Fruit fly (Drosophila melanogaster): ENCODE results near the gene onecut.

Gene onecut

dm6 chr4:607498-607897 lies at the start of gene onecut:
TSS of gene onecut (minus strand) at chr4:607649.
- no peak for TF ChIP-seq noc (tag; optimal IDR thresholded peaks at IDR 0.05)

DNA sequence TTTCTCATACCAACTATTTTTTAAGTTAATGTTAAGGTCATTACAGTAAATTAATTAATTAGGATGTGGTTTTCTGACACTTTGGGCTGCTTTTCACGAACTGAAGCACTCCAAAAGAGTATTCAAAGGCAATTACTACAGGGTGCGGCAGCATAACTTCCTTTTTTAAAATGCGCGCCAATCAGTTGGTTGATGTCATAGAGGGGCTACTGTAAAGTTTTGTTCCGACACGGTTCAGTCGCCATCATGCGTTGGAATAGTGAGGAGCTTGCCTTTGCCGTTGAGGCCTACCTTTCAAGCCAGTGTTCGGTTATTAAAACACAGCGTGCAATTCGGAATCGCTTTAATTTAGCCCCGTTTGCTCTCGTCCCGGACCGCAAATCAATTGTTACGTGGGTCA lies 39.9 kb upstream of the onecut start:
- TF ChIP-seq noc (tag; optimal IDR thresholded peaks at IDR 0.05), result no peak

dm6 chr4:646414-647016 lies 39.1 kb upstream of the onecut start, which contains the start of gene Ekar:
TSS of gene Ekar (minus strand) at chr4:646556.
- TF ChIP-seq noc (tag; optimal IDR thresholded peaks at IDR 0.05), result no peak

- TF ChIP-seq noc (tag; optimal IDR thresholded peaks at IDR 0.05), result no peak
These were observed 21.9 kb upstream of the onecut start, which contains the start of gene Gat for dm6 chr4:629391-629790. TSS of gene Gat (plus strand) at chr4:629691.

DNA sequence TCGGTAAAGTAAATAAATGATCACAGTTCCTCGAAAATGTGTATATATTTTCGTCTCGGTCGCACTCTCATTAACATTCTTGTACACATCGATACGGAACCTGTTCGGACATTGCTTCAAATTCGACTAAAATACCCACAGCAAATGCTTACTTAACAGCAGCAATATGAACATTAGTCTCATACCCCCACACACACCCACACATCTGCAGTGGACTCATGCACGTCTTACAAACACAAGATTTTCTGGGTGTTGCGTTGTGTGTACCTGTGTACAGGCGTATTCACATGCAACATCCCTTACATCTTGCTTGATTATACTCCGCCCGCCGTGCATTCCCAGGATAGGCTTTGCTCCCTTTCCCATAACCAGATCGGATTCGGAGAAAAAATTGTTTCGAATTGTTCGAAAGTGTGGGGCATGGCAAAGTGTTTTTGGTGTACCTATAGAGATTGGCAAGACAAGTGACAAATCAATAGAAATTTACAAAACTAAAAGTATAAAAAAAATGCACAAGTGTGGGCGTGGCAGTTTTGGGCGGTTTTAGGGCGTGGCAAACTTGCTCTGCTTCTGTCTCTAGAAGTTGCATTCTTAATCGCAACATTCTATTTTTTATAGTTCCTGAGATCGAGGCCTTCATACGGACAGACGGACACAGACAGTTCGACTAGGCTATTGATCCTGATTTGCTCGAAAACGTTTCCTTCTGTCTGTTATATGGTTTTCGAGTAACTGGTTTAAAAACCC lies 18.6 kb upstream of the onecut start, which contains the start of gene mav:
TSS of gene mav (minus strand) at position 134 of the 747 bp plus-strand sequence.
- no peak for TF ChIP-seq noc (tag; optimal IDR thresholded peaks at IDR 0.05)

- no peak for TF ChIP-seq noc (tag; optimal IDR thresholded peaks at IDR 0.05)
These were observed 3.2 kb upstream of the onecut start, which contains the start of gene Eph for dm6 chr4:610398-611319. TSS of gene Eph (plus strand) at chr4:610684.

DNA sequence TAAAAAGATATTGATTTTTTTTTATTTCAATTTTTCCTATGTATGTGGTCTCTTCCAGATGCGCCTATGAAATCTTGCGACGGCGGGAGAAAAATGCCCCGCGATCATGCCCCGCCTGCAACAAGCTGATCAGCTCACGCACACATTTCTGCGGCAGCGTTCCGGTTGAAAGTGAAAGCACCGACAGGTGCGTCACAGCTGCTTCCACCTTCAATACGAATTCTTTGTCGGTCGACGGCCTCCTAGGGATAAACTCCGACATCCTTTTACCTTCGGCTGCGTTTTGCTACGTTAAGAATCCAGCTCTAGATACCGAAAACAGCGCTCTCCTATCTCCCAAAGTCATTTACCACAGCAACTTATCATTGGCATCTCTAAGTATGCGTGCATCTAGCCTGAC lies 18.9 kb downstream of the onecut start:
- TF ChIP-seq noc (tag; optimal IDR thresholded peaks at IDR 0.05), result no peak

- no peak for TF ChIP-seq noc (tag; optimal IDR thresholded peaks at IDR 0.05)
These were observed 24.6 kb downstream of the onecut start, which contains the start of gene CG1909 for dm6 chr4:582836-583235. TSS of gene CG1909 (plus strand) at chr4:583108.

- no peak for TF ChIP-seq noc (tag; optimal IDR thresholded peaks at IDR 0.05)
These were observed 31.0 kb downstream of the onecut start for dm6 chr4:576439-576838.

dm6 chr4:571504-572268 lies 35.8 kb downstream of the onecut start, which contains the start of the genes ND-49 and Ephrin:
TSS of gene ND-49 (minus strand) at chr4:571554.
TSS of gene Ephrin (plus strand) at chr4:571755.
- no peak for TF ChIP-seq noc (tag; optimal IDR thresholded peaks at IDR 0.05)

DNA sequence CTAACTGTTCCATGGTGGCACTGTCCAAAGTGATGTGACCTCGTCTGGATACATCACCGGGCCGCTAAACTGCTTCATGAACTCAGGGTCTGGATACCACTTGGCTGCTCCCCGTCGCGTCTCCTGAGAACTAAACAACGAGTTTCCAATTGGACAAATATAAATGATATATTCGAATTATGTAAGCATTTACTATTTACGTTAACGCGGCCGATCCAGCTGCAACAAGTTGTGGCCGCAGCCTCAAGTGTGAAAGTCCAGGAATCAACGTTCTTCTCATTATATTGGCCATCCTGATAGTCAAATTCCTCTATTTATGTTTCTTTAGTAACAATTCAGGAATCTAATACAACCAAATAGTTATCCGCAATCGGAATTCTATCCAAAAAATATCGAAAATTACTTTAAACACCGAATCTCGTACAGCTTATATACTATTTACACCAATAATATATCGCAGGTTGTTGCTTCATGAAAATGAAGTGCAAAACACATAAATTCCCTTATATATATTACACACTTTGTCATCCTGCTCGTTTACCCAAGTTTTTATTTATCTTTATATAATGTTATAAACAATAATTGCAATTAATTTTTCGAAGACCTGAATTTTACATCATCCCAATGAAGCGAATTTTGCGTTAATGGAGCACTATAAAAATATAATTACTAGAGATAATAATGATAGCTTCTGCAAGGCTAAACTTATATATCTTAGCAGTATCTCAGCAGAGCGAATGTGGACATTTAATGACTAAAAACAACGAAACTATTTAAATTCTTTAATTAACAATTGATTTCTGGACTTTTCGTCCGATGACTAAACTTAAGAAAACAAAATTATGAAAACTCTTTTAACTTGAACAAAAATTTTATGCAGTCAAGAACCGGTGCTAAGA lies 36.8 kb downstream of the onecut start:
- no peak for TF ChIP-seq noc (tag; optimal IDR thresholded peaks at IDR 0.05)

dm6 chr4:567285-567684 lies 40.2 kb downstream of the onecut start:
- TF ChIP-seq noc (tag; optimal IDR thresholded peaks at IDR 0.05), result no peak

dm6 chr4:558456-558855 lies 49.0 kb downstream of the onecut start:
- TF ChIP-seq noc (tag; optimal IDR thresholded peaks at IDR 0.05), result no peak

DNA sequence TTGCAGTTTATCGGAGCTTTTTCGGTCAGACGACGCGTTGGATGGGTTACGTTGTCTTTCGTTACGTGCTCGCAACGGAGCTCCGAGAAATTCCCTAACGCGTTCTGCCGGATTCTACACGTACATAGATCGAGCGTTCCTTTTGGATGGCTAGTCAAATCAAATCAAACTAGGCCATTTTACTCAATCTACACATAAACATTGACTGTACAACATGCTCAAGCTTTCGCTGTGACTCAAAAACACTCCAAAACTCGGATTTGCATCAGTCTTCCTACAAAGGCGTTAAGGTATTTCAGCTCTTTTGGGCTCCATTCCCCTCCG lies 49.6 kb downstream of the onecut start, which contains the start of gene Pur-alpha:
TSS of gene Pur-alpha (plus strand) at position 138 of the 324 bp plus-strand sequence.
- no peak for TF ChIP-seq noc (tag; optimal IDR thresholded peaks at IDR 0.05)

Data from whole organism, larva.